Fruit fly (Drosophila melanogaster): ENCODE results near the gene CG10472.

- TF ChIP-seq B-H2 (GFP tag; optimal IDR thresholded peaks at IDR 0.05) (no peak), Scr (GFP tag; IDR thresholded peaks at IDR 0.05; ENCODE audit: partially characterized antibody) (no peak), CG15601 (tag; optimal IDR thresholded peaks at IDR 0.05) (no peak), cwo (GFP tag; optimal IDR thresholded peaks at IDR 0.05) (no peak), hbn (GFP tag; IDR thresholded peaks at IDR 0.05; ENCODE audit: partially characterized antibody) (no peak), btn (GFP tag; optimal IDR thresholded peaks at IDR 0.05) (no peak), CG1832 (GFP tag; optimal IDR thresholded peaks at IDR 0.05) (no peak), bab2 (GFP tag; optimal IDR thresholded peaks at IDR 0.05) (no peak), fd64A (GFP tag; optimal IDR thresholded peaks at IDR 0.05) (no peak), Med (GFP tag) (no peak), CG42726 (GFP tag; IDR thresholded peaks at IDR 0.05; ENCODE audit: partially characterized antibody) (no peak)
Measured at dm6 chr3L:6038720-6039205, 23.9 kb downstream of the CG10472 start, which contains the start of gene Jon65Aiv.

Measured in whole organism, embryonic.